Fruit fly (Drosophila melanogaster) whole organism, embryonic: ENCODE data around the gene GNBP3.

ENCODE experiments used
- Atf6 ChIP-seq: fragments of 200-800 bp; sonication (Bioruptor generic); IDR thresholded peaks from 2 replicates; pipeline ENCODE4 v1.3.6; 2022; ENCODE audit warnings: missing biosample characterization, missing genetic modification characterization
- CG10565 ChIP-seq: fragments of 200-800 bp; sonication (Bioruptor generic); optimal IDR thresholded peaks from 3 replicates; lab custom pipeline; 2016; ENCODE audit warnings: missing biosample characterization, mild to moderate bottlenecking, missing genetic modification characterization
- CG10959 ChIP-seq: fragments of 200-800 bp; sonication (Bioruptor generic); IDR thresholded peaks from 2 replicates; pipeline ENCODE4 v1.3.6; 2022; ENCODE audit warnings: missing biosample characterization, missing genetic modification characterization
- CG11247 ChIP-seq: fragments of 200-800 bp; sonication (Bioruptor generic); IDR thresholded peaks from 2 replicates; pipeline ENCODE4 v1.3.6; 2022; ENCODE audit warnings: missing biosample characterization, missing genetic modification characterization
- CG11456 ChIP-seq: fragments of 200-800 bp; sonication (Bioruptor generic); IDR thresholded peaks from 3 replicates; pipeline ENCODE4 v1.3.6; 2022; ENCODE audit warnings: missing biosample characterization, missing genetic modification characterization
- CG11504 ChIP-seq: fragments of 200-800 bp; sonication (Bioruptor generic); optimal IDR thresholded peaks from 3 replicates; lab custom pipeline; 2019; ENCODE audit warnings: missing biosample characterization, mild to moderate bottlenecking, missing genetic modification characterization, moderate library complexity
- CG12942 ChIP-seq: fragments of 200-800 bp; sonication (Bioruptor generic); optimal IDR thresholded peaks from 3 replicates; lab custom pipeline; 2016; ENCODE audit warnings: missing biosample characterization, missing genetic modification characterization
- CG13296 ChIP-seq: fragments of 200-800 bp; sonication (Bioruptor generic); optimal IDR thresholded peaks from 3 replicates; lab custom pipeline; 2018; ENCODE audit warnings: missing biosample characterization, mild to moderate bottlenecking, missing genetic modification characterization
- CG13775 ChIP-seq: fragments of 200-800 bp; sonication (Bioruptor generic); optimal IDR thresholded peaks from 3 replicates; lab custom pipeline; 2017; ENCODE audit warnings: missing biosample characterization, mild to moderate bottlenecking, missing genetic modification characterization
- CG15514 ChIP-seq: fragments of 200-800 bp; sonication (Bioruptor generic); optimal IDR thresholded peaks from 3 replicates; lab custom pipeline; 2017; ENCODE audit warnings: missing biosample characterization, missing genetic modification characterization, mild to moderate bottlenecking, moderate library complexity, missing genetic modification reagents
- CG18599 ChIP-seq: fragments of 200-800 bp; sonication (Bioruptor generic); optimal IDR thresholded peaks from 3 replicates; lab custom pipeline; 2017; ENCODE audit warnings: missing biosample characterization, missing genetic modification characterization, mild to moderate bottlenecking, moderate library complexity, missing genetic modification reagents
- CG18764 ChIP-seq: fragments of 200-800 bp; sonication (Bioruptor generic); optimal IDR thresholded peaks from 3 replicates; lab custom pipeline; 2016; ENCODE audit warnings: missing biosample characterization, missing genetic modification characterization
- CG34376 ChIP-seq: fragments of 200-800 bp; sonication (Bioruptor generic); optimal IDR thresholded peaks from 2 replicates; lab custom pipeline; 2018; ENCODE audit warnings: missing biosample characterization, mild to moderate bottlenecking, missing genetic modification characterization
- CG3995 ChIP-seq: fragments of 200-800 bp; sonication (Bioruptor generic); optimal IDR thresholded peaks from 3 replicates; lab custom pipeline; 2016; ENCODE audit warnings: missing biosample characterization, missing genetic modification characterization
- CG4617 ChIP-seq: fragments of 200-800 bp; sonication (Bioruptor generic); optimal IDR thresholded peaks from 3 replicates; lab custom pipeline; 2016; ENCODE audit warnings: missing biosample characterization, missing genetic modification characterization, borderline replicate concordance
- CG8281 ChIP-seq: fragments of 200-800 bp; sonication (Bioruptor generic); optimal IDR thresholded peaks from 2 replicates; lab custom pipeline; 2018; ENCODE audit warnings: missing biosample characterization, mild to moderate bottlenecking, missing genetic modification characterization, moderate library complexity
- CG9797 ChIP-seq: fragments of 200-800 bp; sonication (Bioruptor generic); optimal IDR thresholded peaks from 3 replicates; lab custom pipeline; 2018; ENCODE audit warnings: missing biosample characterization, mild to moderate bottlenecking, missing genetic modification characterization
- CG9817 ChIP-seq: fragments of 200-800 bp; sonication (Bioruptor generic); optimal IDR thresholded peaks from 2 replicates; lab custom pipeline; 2018; ENCODE audit warnings: missing biosample characterization, mild to moderate bottlenecking, missing genetic modification characterization, moderate library complexity
- CG9876 ChIP-seq: fragments of 200-800 bp; sonication (Bioruptor generic); optimal IDR thresholded peaks from 2 replicates; lab custom pipeline; 2016; ENCODE audit warnings: missing biosample characterization, missing genetic modification characterization
- CHES-1-like ChIP-seq: fragments of 200-800 bp; sonication (Bioruptor generic); optimal IDR thresholded peaks from 2 replicates; lab custom pipeline; 2016; ENCODE audit warnings: missing biosample characterization, missing genetic modification characterization
- Chrac-16 ChIP-seq: fragments of 200-800 bp; sonication (Bioruptor generic); optimal IDR thresholded peaks from 3 replicates; lab custom pipeline; 2016; ENCODE audit warnings: missing biosample characterization, missing genetic modification characterization
- CkIIα-i1 ChIP-seq: fragments of 200-800 bp; sonication (Bioruptor generic); IDR thresholded peaks from 2 replicates; pipeline ENCODE4 v1.3.6; 2022; ENCODE audit warnings: missing biosample characterization, missing genetic modification characterization
- Dfd ChIP-seq, 2 experiments: fragments of >200 bp; optimal IDR thresholded peaks; 2 replicates each; lab custom pipeline; 2017; ENCODE audit warnings: missing biosample characterization in 2 of 2, missing genetic modification characterization in 2 of 2
- HHEX ChIP-seq: fragments of 200-800 bp; sonication (Bioruptor generic); optimal IDR thresholded peaks from 3 replicates; lab custom pipeline; 2017; ENCODE audit warnings: missing biosample characterization, mild to moderate bottlenecking, missing genetic modification characterization, missing genetic modification reagents
- Mrtf ChIP-seq: fragments of 200-800 bp; sonication (Bioruptor generic); IDR thresholded peaks from 3 replicates; pipeline ENCODE4 v1.3.6; 2022; ENCODE audit warnings: missing biosample characterization, missing genetic modification characterization
- Nf-YB ChIP-seq: fragments of 200-800 bp; sonication (Bioruptor generic); optimal IDR thresholded peaks from 3 replicates; lab custom pipeline; 2019; ENCODE audit warnings: missing biosample characterization, mild to moderate bottlenecking, missing genetic modification characterization, moderate library complexity
- PHDP ChIP-seq: fragments of 200-800 bp; sonication (Bioruptor generic); optimal IDR thresholded peaks from 3 replicates; lab custom pipeline; 2018; ENCODE audit warnings: missing biosample characterization, mild to moderate bottlenecking, missing genetic modification characterization, moderate library complexity
- Poxn ChIP-seq: fragments of 200-800 bp; sonication (Bioruptor generic); IDR thresholded peaks from 2 replicates; pipeline ENCODE4 v1.3.6; 2022; ENCODE audit warnings: missing biosample characterization, missing genetic modification characterization
- Rfx ChIP-seq: fragments of 200-800 bp; sonication (Bioruptor generic); IDR thresholded peaks from 2 replicates; pipeline ENCODE4 v1.3.6; 2022; ENCODE audit warnings: missing biosample characterization, missing genetic modification characterization
- ab ChIP-seq: fragments of 200-800 bp; sonication (Bioruptor generic); optimal IDR thresholded peaks from 2 replicates; lab custom pipeline; 2016; ENCODE audit warnings: missing biosample characterization, missing genetic modification characterization
- bowl ChIP-seq: fragments of 200-800 bp; sonication (Bioruptor generic); IDR thresholded peaks from 2 replicates; pipeline ENCODE4 v1.3.6; 2022; ENCODE audit warnings: missing biosample characterization, missing genetic modification characterization
- cad ChIP-seq: fragments of >200 bp; optimal IDR thresholded peaks from 2 replicates; lab custom pipeline; 2017; ENCODE audit warnings: missing biosample characterization, missing genetic modification characterization
- crc ChIP-seq: fragments of 200-800 bp; sonication (Bioruptor generic); optimal IDR thresholded peaks from 2 replicates; lab custom pipeline; 2016; ENCODE audit warnings: missing biosample characterization, missing genetic modification characterization
- dmrt11E ChIP-seq: fragments of 200-800 bp; sonication (Bioruptor generic); optimal IDR thresholded peaks from 3 replicates; lab custom pipeline; 2018; ENCODE audit warnings: missing biosample characterization, mild to moderate bottlenecking, missing genetic modification characterization, moderate library complexity
- ewg ChIP-seq: fragments of 200-800 bp; sonication (Bioruptor generic); optimal IDR thresholded peaks from 3 replicates; lab custom pipeline; 2017; ENCODE audit warnings: mild to moderate bottlenecking, missing biosample characterization, missing genetic modification reagents, missing genetic modification characterization
- ind ChIP-seq: fragments of 200-800 bp; sonication (Bioruptor generic); optimal IDR thresholded peaks from 3 replicates; lab custom pipeline; 2016; ENCODE audit warnings: missing biosample characterization, missing genetic modification characterization
- insv ChIP-seq, 2 experiments: fragments of 200-800 bp; sonication (Bioruptor generic); optimal IDR thresholded peaks; 3 replicates each; lab custom pipeline; 2016 to 2018; ENCODE audit warnings: missing biosample characterization in 2 of 2, missing genetic modification characterization in 2 of 2
- inv ChIP-seq: fragments of 200-800 bp; sonication (Bioruptor generic); IDR thresholded peaks from 2 replicates; pipeline ENCODE4 v1.3.6; 2022; ENCODE audit warnings: missing biosample characterization, missing genetic modification characterization; ENCODE audit not compliant: partially characterized antibody
- jigr1 ChIP-seq: fragments of 200-800 bp; sonication (Bioruptor generic); IDR thresholded peaks from 3 replicates; pipeline ENCODE4 v1.3.6; 2022; ENCODE audit warnings: missing biosample characterization, missing genetic modification characterization
- jing ChIP-seq: fragments of 200-800 bp; sonication (Bioruptor generic); optimal IDR thresholded peaks from 2 replicates; lab custom pipeline; 2018; ENCODE audit warnings: missing biosample characterization, mild to moderate bottlenecking, missing genetic modification characterization
- kni ChIP-seq: fragments of 200-800 bp; sonication (Bioruptor generic); optimal IDR thresholded peaks from 3 replicates; lab custom pipeline; 2017; ENCODE audit warnings: mild to moderate bottlenecking, missing biosample characterization, missing genetic modification reagents, missing genetic modification characterization
- p53 ChIP-seq: fragments of 200-800 bp; sonication (Bioruptor generic); optimal IDR thresholded peaks from 2 replicates; lab custom pipeline; 2016; ENCODE audit warnings: missing biosample characterization, missing genetic modification characterization
- pan ChIP-seq, 4 experiments: fragments of >200 bp in 3 of 4; fragments of 200-800 bp in 1 of 4; sonication (Bioruptor generic) in 1 of 4; optimal IDR thresholded peaks in 3 of 4; IDR thresholded peaks in 1 of 4; 2 replicates each; pipeline versions ENCODE4 v1.3.6 to Lab custom; 2017 to 2022; ENCODE audit warnings: missing biosample characterization in 2 of 4, missing genetic modification characterization in 2 of 4, mixed read lengths in 1 of 4
- pb ChIP-seq: fragments of 200-800 bp; sonication (Bioruptor generic); optimal IDR thresholded peaks from 3 replicates; lab custom pipeline; 2016; ENCODE audit warnings: missing biosample characterization, missing genetic modification characterization
- ro ChIP-seq: fragments of 200-800 bp; sonication (Bioruptor generic); IDR thresholded peaks from 2 replicates; pipeline ENCODE4 v1.3.6; 2022; ENCODE audit warnings: missing biosample characterization, missing genetic modification characterization
- shn ChIP-seq: fragments of 200-800 bp; sonication (Bioruptor generic); optimal IDR thresholded peaks from 3 replicates; lab custom pipeline; 2016; ENCODE audit warnings: missing biosample characterization, missing genetic modification characterization
- slbo ChIP-seq: fragments of 200-800 bp; sonication (Bioruptor generic); IDR thresholded peaks from 2 replicates; pipeline ENCODE4 v1.3.6; 2022; ENCODE audit warnings: missing biosample characterization, missing genetic modification characterization
- slou ChIP-seq: fragments of 200-800 bp; sonication (Bioruptor generic); optimal IDR thresholded peaks from 3 replicates; lab custom pipeline; 2016; ENCODE audit warnings: missing biosample characterization, missing genetic modification characterization
- sob ChIP-seq: fragments of 200-800 bp; sonication (Bioruptor generic); IDR thresholded peaks from 2 replicates; pipeline ENCODE4 v1.3.6; 2022; ENCODE audit warnings: missing biosample characterization, missing genetic modification characterization
- tap ChIP-seq: fragments of 200-800 bp; optimal IDR thresholded peaks from 3 replicates; lab custom pipeline; 2019; ENCODE audit warnings: missing biosample characterization, mild to moderate bottlenecking, missing genetic modification characterization, moderate library complexity
- wor ChIP-seq: fragments of 200-800 bp; sonication (Bioruptor generic); IDR thresholded peaks from 2 replicates; pipeline ENCODE4 v1.3.6; 2022; ENCODE audit warnings: missing biosample characterization, missing genetic modification characterization

GNBP3 gene

dm6 chr3L:8920710-8921109, 34.1 kb upstream of the GNBP3 start (continued):
- TF ChIP-seq PHDP (tag; lab: Kevin White, UChicago) (peak; percentile 73), crc (GFP tag; lab: Kevin White, UChicago) (peak; percentile 33), CHES-1-like (GFP tag; lab: Kevin White, UChicago) (no peak), bowl (GFP tag; lab: Robert Waterston, UW) (0 out of 2 replicates have a peak, but pooled peaks have one; percentile 50), cad (GFP tag; lab: Kevin White, UChicago) (no peak), CG9876 (GFP tag; lab: Kevin White, UChicago) (no peak), CG13775 (no peak), Atf6 (GFP tag; lab: Robert Waterston, UW) (peak; percentile 59), CG18599 (peak; percentile 81), CG3995 (GFP tag; lab: Kevin White, UChicago) (peak; percentile 12), Chrac-16 (GFP tag; lab: Kevin White, UChicago) (peak; percentile 41), CG15514 (GFP tag; lab: Kevin White, UChicago) (peak; percentile 57), CG11504 (tag; lab: Kevin White, UChicago) (peak; percentile 85), sob (peak; percentile 68), wor (peak; percentile 57), ind (GFP tag; lab: Kevin White, UChicago) (peak; percentile 69), ab (GFP tag; lab: Kevin White, UChicago) (no peak), CG11247 (peak; percentile 52), jigr1 (GFP tag; lab: Robert Waterston, UW) (no peak), pan (optimal IDR thresholded peaks at IDR 0.05; lab: Kevin White, UChicago) (no peak), pan (GFP tag; optimal IDR thresholded peaks at IDR 0.05 in 1 of 2, IDR thresholded peaks at IDR 0.05 in 1 of 2) (peak in 1 of 2 experiments; percentile 75), CG18764 (no peak), CG12942 (peak; percentile 21), CG10959 (GFP tag; lab: Robert Waterston, UW) (no peak), CkIIα-i1 (GFP tag; lab: Robert Waterston, UW) (no peak), CG4617 (peak; percentile 15), CG8281 (no peak), slbo (GFP tag; lab: Robert Waterston, UW) (peak; percentile 74), CG9797 (GFP tag; lab: Kevin White, UChicago) (no peak), p53 (GFP tag; lab: Kevin White, UChicago) (no peak), insv (GFP tag; optimal IDR thresholded peaks at IDR 0.05; lab: Kevin White, UChicago) (no peak), ewg (peak; percentile 33), CG11456 (GFP tag; lab: Robert Waterston, UW) (peak; percentile 68; the same call in 1 of the 3 replicates), kni (GFP tag; lab: Kevin White, UChicago) (no peak), shn (no peak), pb (GFP tag; lab: Kevin White, UChicago) (peak; percentile 45), Poxn (GFP tag; lab: Robert Waterston, UW) (no peak), ro (GFP tag; lab: Robert Waterston, UW) (0 out of 2 replicates have a peak, but pooled peaks have one; percentile 23), slou (no peak), Dfd (GFP tag; optimal IDR thresholded peaks at IDR 0.05; lab: Kevin White, UChicago) (no peak), dmrt11E (tag; lab: Kevin White, UChicago) (peak; percentile 19), jing (GFP tag; lab: Kevin White, UChicago) (peak; percentile 51), HHEX (GFP tag; lab: Kevin White, UChicago) (peak; percentile 71), Nf-YB (GFP tag; lab: Kevin White, UChicago) (peak; percentile 31), CG34376 (GFP tag; lab: Kevin White, UChicago) (no peak), CG9817 (tag; lab: Kevin White, UChicago) (peak; percentile 45), Mrtf (GFP tag; lab: Robert Waterston, UW) (0 out of 3 replicates have a peak, but pooled peaks have one; percentile 42), tap (tag; lab: Kevin White, UChicago) (peak; percentile 68), CG10565 (no peak), inv (no peak), CG13296 (GFP tag; lab: Kevin White, UChicago) (peak; percentile 57), Rfx (GFP tag; lab: Robert Waterston, UW) (peak; percentile 79)
